Worm (Caenorhabditis elegans): ENCODE results near the gene kcc-2.

Gene kcc-2

DNA sequence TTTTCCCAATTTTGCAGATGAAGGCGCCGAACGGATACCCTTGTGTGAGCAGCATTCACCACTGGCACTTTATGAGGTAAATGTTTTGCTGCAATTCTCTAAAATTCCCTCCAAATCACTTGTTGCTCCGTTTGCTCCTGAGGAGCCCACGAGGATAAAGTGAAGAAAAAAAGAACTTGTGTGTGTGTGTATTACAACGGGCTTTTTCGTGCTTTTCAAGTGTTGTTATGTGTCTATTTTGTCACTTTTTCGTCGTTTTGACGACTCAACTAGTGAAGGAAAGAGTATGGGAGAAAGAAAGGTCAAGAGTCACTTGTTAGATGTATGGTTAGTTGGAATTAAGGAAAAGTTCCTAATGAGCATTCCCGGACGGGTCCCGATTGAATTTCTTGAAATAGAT is 21.3 kb downstream of the kcc-2 start:
- no peak for TF ChIP-seq R02D3.7 (tag; optimal IDR thresholded peaks at IDR 0.05)
- no peak for TF ChIP-seq nhr-6 (tag; optimal IDR thresholded peaks at IDR 0.05)
- TF ChIP-seq aly-2 (tag; optimal IDR thresholded peaks at IDR 0.05) = no peak
- TF ChIP-seq elt-3 (tag; optimal IDR thresholded peaks at IDR 0.05) = no peak
- TF ChIP-seq lsy-2 (tag; optimal IDR thresholded peaks at IDR 0.05) = no peak
- no peak for TF ChIP-seq unc-62 (GFP tag; optimal IDR thresholded peaks at IDR 0.05)
- no peak for TF ChIP-seq nhr-21 (tag; optimal IDR thresholded peaks at IDR 0.05)
- no peak for TF ChIP-seq elt-1 (tag; optimal IDR thresholded peaks at IDR 0.05)
- TF ChIP-seq nhr-10 (tag; optimal IDR thresholded peaks at IDR 0.05) = no peak
- no peak for TF ChIP-seq ZK546.5 (tag; optimal IDR thresholded peaks at IDR 0.05)
- TF ChIP-seq lin-39 (tag; optimal IDR thresholded peaks at IDR 0.05) = no peak
- no peak for TF ChIP-seq nhr-23 (tag; optimal IDR thresholded peaks at IDR 0.05)
- no peak for TF ChIP-seq egl-27 (tag; optimal IDR thresholded peaks at IDR 0.05)
- TF ChIP-seq lin-11 (tag; optimal IDR thresholded peaks at IDR 0.05) = no peak
- TF ChIP-seq sma-9 (GFP tag; optimal IDR thresholded peaks at IDR 0.05) = no peak
- TF ChIP-seq sma-9 (tag; optimal IDR thresholded peaks at IDR 0.05) = no peak

DNA sequence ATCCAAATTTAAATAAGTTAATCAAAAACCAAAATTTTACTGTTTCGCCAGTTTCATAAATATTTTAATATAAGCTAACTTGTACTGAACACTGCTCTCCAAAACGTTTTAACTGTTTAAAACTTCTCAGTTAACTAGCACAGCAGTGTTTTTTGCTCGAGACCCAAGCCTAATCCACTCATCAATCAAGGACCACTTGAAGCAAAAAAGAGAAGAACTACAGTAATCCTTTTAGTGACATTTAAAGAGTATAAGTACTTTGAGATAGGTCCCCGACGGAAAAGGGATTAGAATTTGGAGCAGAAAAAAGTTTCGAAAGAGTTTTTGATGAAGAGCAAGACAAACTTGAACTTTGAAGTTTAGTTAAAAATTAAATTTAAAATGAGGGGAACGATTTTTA is 23.9 kb downstream of the kcc-2 start:
- TF ChIP-seq ztf-11 (tag; optimal IDR thresholded peaks at IDR 0.05) (no peak), F13H6.1 (tag; optimal IDR thresholded peaks at IDR 0.05) (no peak), unc-39 (tag; optimal IDR thresholded peaks at IDR 0.05) (no peak)

DNA sequence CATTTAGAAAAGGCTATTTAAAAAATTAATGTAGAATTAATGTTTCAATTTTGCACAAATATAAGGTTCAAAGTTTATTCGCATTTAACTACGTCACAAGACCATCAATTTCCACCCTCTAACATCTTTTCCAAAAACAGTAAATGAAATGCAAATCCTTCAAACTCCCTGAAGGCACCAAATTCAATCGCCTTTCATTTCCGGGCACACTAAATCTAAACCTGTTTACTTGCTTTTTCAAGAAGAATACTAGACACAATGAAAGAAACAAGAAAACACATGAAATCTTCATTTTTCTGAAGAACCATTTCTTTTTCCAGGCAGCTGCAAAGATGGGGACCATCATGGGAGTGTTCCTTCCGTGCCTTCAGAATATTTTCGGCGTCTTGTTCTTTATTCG is 24.4 kb downstream of the kcc-2 start:
- TF ChIP-seq ztf-1 (GFP tag; conservative IDR thresholded peaks at IDR 0.05) = no peak
- no peak for TF ChIP-seq nhr-129 (tag; optimal IDR thresholded peaks at IDR 0.05)
- no peak for TF ChIP-seq dmd-4 (tag; optimal IDR thresholded peaks at IDR 0.05)
- TF ChIP-seq egl-27 (tag; optimal IDR thresholded peaks at IDR 0.05) = no peak
- no peak for TF ChIP-seq ztf-11 (tag; optimal IDR thresholded peaks at IDR 0.05)

DNA sequence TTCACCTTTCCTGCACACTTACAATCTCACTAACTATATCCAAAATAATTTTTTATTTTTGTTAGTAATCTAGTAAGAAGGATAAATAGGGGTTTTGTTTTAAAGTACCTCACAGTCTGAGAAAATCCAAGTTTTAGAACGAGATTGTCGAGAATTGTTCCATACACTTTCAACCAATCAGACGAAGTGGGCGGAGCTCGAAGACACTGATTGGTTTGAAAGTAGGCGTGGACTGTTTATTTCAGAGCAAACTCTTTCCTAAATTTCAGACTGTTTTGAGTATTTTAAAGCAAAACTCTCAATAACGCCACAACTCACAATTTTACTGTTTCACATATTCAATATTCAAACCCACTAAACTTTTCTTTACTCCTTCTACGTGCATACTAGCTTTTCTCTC is 30.2 kb downstream of the kcc-2 start:
- no peak for TF ChIP-seq ceh-82 (tag; optimal IDR thresholded peaks at IDR 0.05)
- no peak for TF ChIP-seq ZK546.5 (tag; optimal IDR thresholded peaks at IDR 0.05)
- TF ChIP-seq ztf-1 (GFP tag; conservative IDR thresholded peaks at IDR 0.05) = no peak
- TF ChIP-seq ceh-16 (tag; optimal IDR thresholded peaks at IDR 0.05) = no peak
- no peak for TF ChIP-seq lin-39 (tag; optimal IDR thresholded peaks at IDR 0.05)

DNA sequence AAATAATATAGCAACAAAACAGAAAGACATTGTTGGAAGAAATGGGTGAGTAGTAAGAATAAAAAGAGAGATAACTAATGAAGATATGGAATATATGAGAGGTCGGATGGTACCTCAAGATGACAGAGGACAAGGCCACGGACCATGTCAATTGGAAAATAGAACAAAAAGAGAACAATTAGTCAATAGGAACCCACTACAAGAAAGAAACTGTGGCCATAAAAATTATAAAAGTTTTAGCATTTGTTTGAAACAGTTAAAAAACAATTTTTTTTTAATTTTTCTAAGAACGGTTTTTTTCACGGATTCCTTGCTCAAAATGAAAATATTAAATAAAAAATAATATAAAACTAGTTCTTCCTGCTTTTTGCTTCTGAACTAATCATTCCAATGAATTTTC is 35.4 kb downstream of the kcc-2 start, which contains the start of gene cpg-20:
cpg-20 (minus strand) TSS at position 101 of the 400 bp plus-strand sequence.
- TF ChIP-seq ceh-82 (tag; optimal IDR thresholded peaks at IDR 0.05) = no peak
- no peak for TF ChIP-seq unc-39 (tag; optimal IDR thresholded peaks at IDR 0.05)
- TF ChIP-seq ztf-1 (GFP tag; conservative IDR thresholded peaks at IDR 0.05) = no peak
- TF ChIP-seq sma-9 (GFP tag; optimal IDR thresholded peaks at IDR 0.05) = no peak
- no peak for TF ChIP-seq sma-9 (tag; optimal IDR thresholded peaks at IDR 0.05)
- TF ChIP-seq dmd-4 (tag; optimal IDR thresholded peaks at IDR 0.05) = no peak
- TF ChIP-seq lin-13 (GFP tag; optimal IDR thresholded peaks at IDR 0.05) = no peak
- TF ChIP-seq fos-1 (tag; optimal IDR thresholded peaks at IDR 0.05) = no peak
- no peak for TF ChIP-seq blmp-1 (tag; optimal IDR thresholded peaks at IDR 0.05; ENCODE audit: insufficient read depth)
- no peak for TF ChIP-seq sem-4 (tag; optimal IDR thresholded peaks at IDR 0.05)
- no peak for TF ChIP-seq nhr-77 (tag; optimal IDR thresholded peaks at IDR 0.05)
- no peak for TF ChIP-seq lsy-2 (tag; optimal IDR thresholded peaks at IDR 0.05)
- no peak for TF ChIP-seq nhr-25 (tag; optimal IDR thresholded peaks at IDR 0.05)
- no peak for TF ChIP-seq F13H6.1 (tag; optimal IDR thresholded peaks at IDR 0.05)
- TF ChIP-seq nhr-10 (tag; optimal IDR thresholded peaks at IDR 0.05) = no peak
- no peak for TF ChIP-seq skn-1 (tag; optimal IDR thresholded peaks at IDR 0.05)
- TF ChIP-seq unc-62 (GFP tag; optimal IDR thresholded peaks at IDR 0.05) = no peak
- TF ChIP-seq zag-1 (tag; optimal IDR thresholded peaks at IDR 0.05) = no peak
- TF ChIP-seq mbf-1 (tag; optimal IDR thresholded peaks at IDR 0.05) = no peak

DNA sequence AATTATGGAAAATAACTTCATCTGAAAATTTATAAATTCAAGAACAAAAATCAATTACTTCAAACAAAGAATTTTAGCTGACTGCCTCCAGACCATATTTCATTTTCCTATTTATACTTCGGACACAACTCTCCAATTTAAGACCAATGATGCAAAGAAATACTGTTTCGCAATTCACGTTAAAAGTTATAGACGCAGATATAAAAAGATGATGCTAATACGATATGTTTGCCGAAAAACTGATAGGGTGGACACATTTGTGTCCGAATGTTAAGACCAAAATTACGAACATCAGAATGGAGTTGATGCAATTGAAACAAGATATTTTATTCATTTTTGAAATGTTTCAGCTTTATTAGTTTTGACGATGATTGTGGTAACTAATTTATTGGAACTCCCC is 39.1 kb downstream of the kcc-2 start, which contains the start of gene ugt-19:
ugt-19 (minus strand) TSS at position 28 of the 400 bp plus-strand sequence.
- TF ChIP-seq sma-3 (GFP tag; optimal IDR thresholded peaks at IDR 0.05) = no peak
- TF ChIP-seq nhr-129 (tag; optimal IDR thresholded peaks at IDR 0.05) = peak; percentile 25
- peak; percentile 74 for TF ChIP-seq fos-1 (tag; optimal IDR thresholded peaks at IDR 0.05)
- no peak for TF ChIP-seq nhr-25 (tag; optimal IDR thresholded peaks at IDR 0.05)
- TF ChIP-seq sma-9 (GFP tag; optimal IDR thresholded peaks at IDR 0.05) = peak; percentile 40
- no peak for TF ChIP-seq sma-9 (tag; optimal IDR thresholded peaks at IDR 0.05)

All from whole organism, L2 larva.